2 fruit fly cellular contexts compared by ENCODE assay signal in the genomic region with DNA sequence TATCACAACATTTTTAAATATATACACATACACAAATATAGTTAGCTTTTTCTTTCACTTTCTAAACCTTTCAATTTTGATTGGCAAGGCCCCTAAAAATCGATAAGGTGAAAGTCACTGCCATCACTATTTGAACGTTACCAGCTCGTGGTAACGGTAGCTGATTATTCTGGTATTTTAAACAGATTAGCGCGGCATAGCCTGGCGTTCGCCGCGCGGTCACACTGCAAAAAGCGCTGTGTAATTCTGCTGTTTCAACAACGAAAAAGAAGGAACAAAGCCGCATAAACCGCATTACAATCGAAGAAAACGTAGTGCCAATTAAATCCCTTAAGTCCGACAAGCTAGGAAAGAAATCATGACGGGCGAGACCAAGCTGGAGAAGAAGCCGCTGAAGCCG.
TF ChIP-seq lines count a peak whose summit lies in the region.

Rpn1 (plus strand) TSS at position 219 of the 400 bp plus-strand sequence.

TF ChIP-seq in whole organism, adult, 20 proteins besides CTCF, POLR2A, EP300 and RAD21 (continued from another document):
- no peak for TF ChIP-seq CG12768 (GFP tag; optimal IDR thresholded peaks at IDR 0.05; lab: Kevin White, UChicago)
- no peak for TF ChIP-seq CG7045 (GFP tag; optimal IDR thresholded peaks at IDR 0.05; lab: Kevin White, UChicago)

TF ChIP-seq in whole organism, embryonic, 481 proteins besides CTCF, POLR2A, EP300 and RAD21 (continued from another document and continues in another):
- TF ChIP-seq p53 (GFP tag; optimal IDR thresholded peaks at IDR 0.05; lab: Kevin White, UChicago) (no peak), wor (GFP tag; IDR thresholded peaks at IDR 0.05; lab: Robert Waterston, UW) (no peak), CG30020 (tag; optimal IDR thresholded peaks at IDR 0.05; lab: Kevin White, UChicago) (peak; percentile 36), dati (GFP tag; IDR thresholded peaks at IDR 0.05; lab: Robert Waterston, UW) (no peak), chn (GFP tag; optimal IDR thresholded peaks at IDR 0.05; lab: Kevin White, UChicago) (no peak), lbe (GFP tag; optimal IDR thresholded peaks at IDR 0.05; lab: Kevin White, UChicago) (no peak), Stat92E (GFP tag; optimal IDR thresholded peaks at IDR 0.05; lab: Kevin White, UChicago) (no peak), CG4854 (GFP tag; optimal IDR thresholded peaks at IDR 0.05; lab: Kevin White, UChicago) (no peak), CG7271 (tag; optimal IDR thresholded peaks at IDR 0.05; lab: Kevin White, UChicago) (no peak), NC2β (GFP tag; optimal IDR thresholded peaks at IDR 0.05; lab: Kevin White, UChicago) (no peak), CG17568 (GFP tag; optimal IDR thresholded peaks at IDR 0.05; lab: Kevin White, UChicago) (no peak), CG11456 (GFP tag; IDR thresholded peaks at IDR 0.05; lab: Robert Waterston, UW) (no peak), CG14965 (GFP tag; optimal IDR thresholded peaks at IDR 0.05; lab: Kevin White, UChicago; ENCODE audit: borderline replicate concordance) (no peak), chinmo (GFP tag; IDR thresholded peaks at IDR 0.05; lab: Robert Waterston, UW; ENCODE audit: partially characterized antibody) (no peak), Oli (tag; optimal IDR thresholded peaks at IDR 0.05; lab: Kevin White, UChicago) (no peak), Eip74EF (GFP tag; optimal IDR thresholded peaks at IDR 0.05; lab: Kevin White, UChicago) (no peak), CG10462 (GFP tag; optimal IDR thresholded peaks at IDR 0.05; lab: Kevin White, UChicago) (no peak), corto (GFP tag; optimal IDR thresholded peaks at IDR 0.05; lab: Kevin White, UChicago) (no peak), CG10274 (GFP tag; optimal IDR thresholded peaks at IDR 0.05; lab: Kevin White, UChicago) (no peak), Atf3 (GFP tag; optimal IDR thresholded peaks at IDR 0.05; lab: Kevin White, UChicago) (no peak), Meics (GFP tag; optimal IDR thresholded peaks at IDR 0.05; lab: Kevin White, UChicago) (no peak), nerfin-1 (tag; optimal IDR thresholded peaks at IDR 0.05; lab: Kevin White, UChicago) (no peak), CG8944 (GFP tag; optimal IDR thresholded peaks at IDR 0.05; lab: Kevin White, UChicago) (no peak), CG2199 (GFP tag; IDR thresholded peaks at IDR 0.05; lab: Robert Waterston, UW) (no peak), Bdp1 (GFP tag; optimal IDR thresholded peaks at IDR 0.05; lab: Kevin White, UChicago) (no peak), HLH4C (GFP tag; IDR thresholded peaks at IDR 0.05; lab: Robert Waterston, UW; ENCODE audit: partially characterized antibody) (peak; percentile 58; the same call in 1 of the 3 replicates), CG18764 (GFP tag; optimal IDR thresholded peaks at IDR 0.05; lab: Kevin White, UChicago) (no peak), CG32772 (GFP tag; IDR thresholded peaks at IDR 0.05; lab: Robert Waterston, UW) (no peak), slbo (GFP tag; IDR thresholded peaks at IDR 0.05; lab: Robert Waterston, UW) (peak; percentile 14; the same call in 1 of the 2 replicates), gem (tag; optimal IDR thresholded peaks at IDR 0.05; lab: Kevin White, UChicago) (no peak), CG18262 (tag; optimal IDR thresholded peaks at IDR 0.05; lab: Kevin White, UChicago) (no peak), H2.0 (GFP tag; IDR thresholded peaks at IDR 0.05; lab: Robert Waterston, UW) (no peak), sug (tag; optimal IDR thresholded peaks at IDR 0.05; lab: Kevin White, UChicago) (no peak), Awh (GFP tag; IDR thresholded peaks at IDR 0.05; lab: Robert Waterston, UW) (no peak), Neu2 (GFP tag; optimal IDR thresholded peaks at IDR 0.05; lab: Kevin White, UChicago; ENCODE audit: borderline replicate concordance) (no peak), bsh (GFP tag; optimal IDR thresholded peaks at IDR 0.05; lab: Kevin White, UChicago) (no peak), CoRest (tag; optimal IDR thresholded peaks at IDR 0.05; lab: Kevin White, UChicago) (no peak), D19A (tag; optimal IDR thresholded peaks at IDR 0.05; lab: Kevin White, UChicago) (no peak), Side (GFP tag; optimal IDR thresholded peaks at IDR 0.05; lab: Kevin White, UChicago) (no peak), CG7745 (tag; optimal IDR thresholded peaks at IDR 0.05; lab: Kevin White, UChicago) (no peak), jigr1 (GFP tag; IDR thresholded peaks at IDR 0.05; lab: Robert Waterston, UW) (no peak), Sox100B (GFP tag; optimal IDR thresholded peaks at IDR 0.05; lab: Kevin White, UChicago) (no peak), CrebB (tag; optimal IDR thresholded peaks at IDR 0.05; lab: Kevin White, UChicago) (no peak), Dip2 (GFP tag; IDR thresholded peaks at IDR 0.05; lab: Robert Waterston, UW) (no peak), fd96Cb (tag; optimal IDR thresholded peaks at IDR 0.05; lab: Kevin White, UChicago) (no peak), Sin3A (optimal IDR thresholded peaks at IDR 0.05; lab: Kevin White, UChicago) (peak; percentile 67), ftz-f1 (GFP tag; optimal IDR thresholded peaks at IDR 0.05; lab: Kevin White, UChicago) (peak; percentile 57), amos (GFP tag; IDR thresholded peaks at IDR 0.05; lab: Robert Waterston, UW; ENCODE audit: partially characterized antibody) (peak; percentile 57; the same call in 1 of the 2 replicates), jumu (GFP tag; optimal IDR thresholded peaks at IDR 0.05; lab: Kevin White, UChicago) (peak; percentile 4), CG7963 (GFP tag; IDR thresholded peaks at IDR 0.05; lab: Robert Waterston, UW; ENCODE audit: partially characterized antibody) (no peak), CG7928 (GFP tag; optimal IDR thresholded peaks at IDR 0.05; lab: Kevin White, UChicago) (no peak), sob (GFP tag; IDR thresholded peaks at IDR 0.05; lab: Robert Waterston, UW) (0 out of 2 replicates have a peak, but pooled peaks have one; percentile 24), onecut (GFP tag; IDR thresholded peaks at IDR 0.05; lab: Robert Waterston, UW) (peak; percentile 88), danr (GFP tag; IDR thresholded peaks at IDR 0.05; lab: Robert Waterston, UW) (no peak), TFAM (GFP tag; optimal IDR thresholded peaks at IDR 0.05; lab: Kevin White, UChicago) (no peak), esg (GFP tag; conservative IDR thresholded peaks at IDR 0.05; lab: Robert Waterston, UW) (no peak), zen2 (GFP tag; IDR thresholded peaks at IDR 0.05; lab: Robert Waterston, UW; ENCODE audit: partially characterized antibody) (no peak), slp2 (GFP tag; optimal IDR thresholded peaks at IDR 0.05; lab: Kevin White, UChicago) (no peak), crc (GFP tag; optimal IDR thresholded peaks at IDR 0.05; lab: Kevin White, UChicago) (no peak), trh (GFP tag; optimal IDR thresholded peaks at IDR 0.05; lab: Kevin White, UChicago) (no peak), ac (GFP tag; optimal IDR thresholded peaks at IDR 0.05; lab: Kevin White, UChicago) (no peak), Fer2 (tag; optimal IDR thresholded peaks at IDR 0.05; lab: Kevin White, UChicago) (no peak), ttk (GFP tag; IDR thresholded peaks at IDR 0.05; lab: Robert Waterston, UW) (no peak), Adf1 (GFP tag; IDR thresholded peaks at IDR 0.05; lab: Robert Waterston, UW) (peak; percentile 32; the same call in 1 of the 2 replicates), Oaz (GFP tag; IDR thresholded peaks at IDR 0.05; lab: Robert Waterston, UW) (no peak), ind (GFP tag; optimal IDR thresholded peaks at IDR 0.05; lab: Kevin White, UChicago) (no peak), pb (GFP tag; optimal IDR thresholded peaks at IDR 0.05; lab: Kevin White, UChicago) (no peak), Dref (GFP tag; IDR thresholded peaks at IDR 0.05; lab: Robert Waterston, UW) (peak; percentile 84), BEAF-32 (GFP tag; optimal IDR thresholded peaks at IDR 0.05; lab: Kevin White, UChicago) (peak; percentile 71), her (GFP tag; optimal IDR thresholded peaks at IDR 0.05; lab: Kevin White, UChicago) (no peak), C15 (GFP tag; IDR thresholded peaks at IDR 0.05; lab: Robert Waterston, UW) (no peak), CG4820 (GFP tag; optimal IDR thresholded peaks at IDR 0.05; lab: Kevin White, UChicago) (no peak), sima (GFP tag; optimal IDR thresholded peaks at IDR 0.05; lab: Kevin White, UChicago) (no peak), GATAe (GFP tag; conservative IDR thresholded peaks at IDR 0.05; lab: Robert Waterston, UW) (no peak), CG9727 (GFP tag; optimal IDR thresholded peaks at IDR 0.05; lab: Kevin White, UChicago) (no peak), CG30431 (GFP tag; optimal IDR thresholded peaks at IDR 0.05; lab: Kevin White, UChicago) (no peak), CG2202 (tag; optimal IDR thresholded peaks at IDR 0.05; lab: Kevin White, UChicago) (no peak), Hsf (GFP tag; optimal IDR thresholded peaks at IDR 0.05; lab: Kevin White, UChicago) (peak; percentile 5), CG4707 (GFP tag; optimal IDR thresholded peaks at IDR 0.05; lab: Kevin White, UChicago) (no peak), Ets65A (GFP tag; lab: Kevin White, UChicago) (peak; percentile 86), Atf-2 (GFP tag; optimal IDR thresholded peaks at IDR 0.05; lab: Kevin White, UChicago) (no peak), CG31388 (GFP tag; optimal IDR thresholded peaks at IDR 0.05; lab: Kevin White, UChicago) (no peak), CG14667 (GFP tag; IDR thresholded peaks at IDR 0.05; lab: Robert Waterston, UW) (no peak), Vsx1 (GFP tag; optimal IDR thresholded peaks at IDR 0.05; lab: Kevin White, UChicago) (no peak), CG12219 (GFP tag; optimal IDR thresholded peaks at IDR 0.05; lab: Kevin White, UChicago) (no peak), ham (GFP tag; IDR thresholded peaks at IDR 0.05; lab: Robert Waterston, UW) (no peak), CG15514 (GFP tag; optimal IDR thresholded peaks at IDR 0.05; lab: Kevin White, UChicago) (peak; percentile 76), toy (GFP tag; IDR thresholded peaks at IDR 0.05; lab: Robert Waterston, UW) (no peak), cato (GFP tag; optimal IDR thresholded peaks at IDR 0.05; lab: Kevin White, UChicago; ENCODE audit: borderline replicate concordance) (no peak), gcm2 (GFP tag; optimal IDR thresholded peaks at IDR 0.05; lab: Kevin White, UChicago) (no peak), CHES-1-like (GFP tag; optimal IDR thresholded peaks at IDR 0.05; lab: Kevin White, UChicago) (peak; percentile 4), CG13894 (tag; optimal IDR thresholded peaks at IDR 0.05; lab: Kevin White, UChicago) (no peak), CG11085 (GFP tag; IDR thresholded peaks at IDR 0.05; lab: Robert Waterston, UW) (no peak), Dfd (GFP tag; optimal IDR thresholded peaks at IDR 0.05; lab: Kevin White, UChicago) (no peak), CG13424 (tag; optimal IDR thresholded peaks at IDR 0.05; lab: Kevin White, UChicago) (no peak), CG31365 (tag; optimal IDR thresholded peaks at IDR 0.05; lab: Kevin White, UChicago) (no peak), CG2712 (tag; optimal IDR thresholded peaks at IDR 0.05; lab: Kevin White, UChicago) (no peak), Ada2b (GFP tag; IDR thresholded peaks at IDR 0.05; lab: Robert Waterston, UW) (no peak), psq (GFP tag; optimal IDR thresholded peaks at IDR 0.05; lab: Kevin White, UChicago) (no peak), gfzf (GFP tag; optimal IDR thresholded peaks at IDR 0.05; lab: Kevin White, UChicago) (peak; percentile 93), CG1529 (GFP tag; optimal IDR thresholded peaks at IDR 0.05; lab: Kevin White, UChicago) (no peak), pita (GFP tag; optimal IDR thresholded peaks at IDR 0.05; lab: Kevin White, UChicago) (no peak), run (tag; optimal IDR thresholded peaks at IDR 0.05; lab: Kevin White, UChicago) (no peak), CG10959 (GFP tag; IDR thresholded peaks at IDR 0.05; lab: Robert Waterston, UW) (no peak), fu2 (GFP tag; optimal IDR thresholded peaks at IDR 0.05; lab: Kevin White, UChicago) (no peak), insv (GFP tag; optimal IDR thresholded peaks at IDR 0.05; lab: Kevin White, UChicago) (no peak), CG10565 (GFP tag; optimal IDR thresholded peaks at IDR 0.05; lab: Kevin White, UChicago) (no peak), wdn (GFP tag; IDR thresholded peaks at IDR 0.05; lab: Robert Waterston, UW) (no peak), MESR4 (GFP tag; optimal IDR thresholded peaks at IDR 0.05; lab: Kevin White, UChicago) (peak; percentile 87), Nf-YA (GFP tag; IDR thresholded peaks at IDR 0.05; lab: Robert Waterston, UW) (no peak), Usf (GFP tag; optimal IDR thresholded peaks at IDR 0.05; lab: Kevin White, UChicago) (no peak), abd-A (tag; optimal IDR thresholded peaks at IDR 0.05; lab: Kevin White, UChicago) (no peak), Hr3 (GFP tag; optimal IDR thresholded peaks at IDR 0.05; lab: Kevin White, UChicago) (no peak), CG12299 (tag; optimal IDR thresholded peaks at IDR 0.05; lab: Kevin White, UChicago) (no peak), CG9932 (GFP tag; IDR thresholded peaks at IDR 0.05; lab: Robert Waterston, UW) (peak; percentile 66), yki (optimal IDR thresholded peaks at IDR 0.05; lab: Kevin White, UChicago) (no peak), CG34376 (GFP tag; optimal IDR thresholded peaks at IDR 0.05; lab: Kevin White, UChicago) (no peak), nom (GFP tag; optimal IDR thresholded peaks at IDR 0.05; lab: Kevin White, UChicago) (no peak), NC2α (GFP tag; optimal IDR thresholded peaks at IDR 0.05; lab: Kevin White, UChicago) (no peak), CG11247 (GFP tag; IDR thresholded peaks at IDR 0.05; lab: Robert Waterston, UW) (no peak), CG10209 (GFP tag; optimal IDR thresholded peaks at IDR 0.05; lab: Kevin White, UChicago) (no peak), Hr51 (GFP tag; optimal IDR thresholded peaks at IDR 0.05; lab: Kevin White, UChicago) (no peak), CG31441 (GFP tag; IDR thresholded peaks at IDR 0.05; lab: Robert Waterston, UW) (no peak), CG1024 (GFP tag; IDR thresholded peaks at IDR 0.05; lab: Robert Waterston, UW) (no peak), CG11504 (tag; optimal IDR thresholded peaks at IDR 0.05; lab: Kevin White, UChicago) (no peak), CG14441 (GFP tag; IDR thresholded peaks at IDR 0.05; lab: Robert Waterston, UW) (no peak), CG17186 (GFP tag; optimal IDR thresholded peaks at IDR 0.05; lab: Kevin White, UChicago) (peak; percentile 21), CG9215 (GFP tag; IDR thresholded peaks at IDR 0.05; lab: Robert Waterston, UW) (no peak), CG10366 (GFP tag; IDR thresholded peaks at IDR 0.05; lab: Robert Waterston, UW) (no peak), usp (GFP tag; optimal IDR thresholded peaks at IDR 0.05; lab: Kevin White, UChicago) (no peak), ewg (GFP tag; optimal IDR thresholded peaks at IDR 0.05; lab: Kevin White, UChicago) (no peak)
